Fruit fly (Drosophila melanogaster) Kc167 (cell line): ENCODE data around the gene CG4709.

Experiments
- Sin3A ChIP-seq: fragments of >200 bp; optimal IDR thresholded peaks from 2 replicates; lab custom pipeline; 2018; ENCODE audit warnings: missing external identifiers
- h ChIP-seq: fragments of >200 bp; optimal IDR thresholded peaks from 3 replicates; lab custom pipeline; 2018; ENCODE audit warnings: missing external identifiers
- insv ChIP-seq: fragments of >200 bp; optimal IDR thresholded peaks from 3 replicates; lab custom pipeline; 2018; ENCODE audit warnings: missing external identifiers
- psq ChIP-seq: fragments of >200 bp; optimal IDR thresholded peaks from 2 replicates; lab custom pipeline; 2017; ENCODE audit warnings: missing external identifiers
- ttk ChIP-seq: sonication (Bioruptor generic); optimal IDR thresholded peaks from 2 replicates; lab custom pipeline; 2017; ENCODE audit warnings: missing external identifiers

dm6 chr2L:10003593-10003992, 49.5 kb downstream of the CG4709 start, which contains the start of gene Ndf:
- TF ChIP-seq Sin3A (lab: Kevin White, UChicago) (no peak), psq (lab: Kevin White, UChicago) (no peak), h (lab: Kevin White, UChicago) (no peak), ttk (lab: Kevin White, UChicago) (no peak), insv (lab: Kevin White, UChicago) (no peak)
